Fruit fly (Drosophila melanogaster): ENCODE measurements around the gene CG15353.

- no peak for TF ChIP-seq CG10348 (GFP tag; IDR thresholded peaks at IDR 0.05)
- no peak for TF ChIP-seq CG8301 (tag; optimal IDR thresholded peaks at IDR 0.05)
- no peak for TF ChIP-seq Ets98B (GFP tag; IDR thresholded peaks at IDR 0.05)
- TF ChIP-seq CG12605 (GFP tag; IDR thresholded peaks at IDR 0.05), result no peak
These were observed 38.3 kb upstream of the CG15353 start, which contains the start of gene Kebab for dm6 chr2L:2045265-2045664.
